1 fruit fly cellular context compared by ENCODE assay signal in genomic region chrX:21053099-21053715, dm6.
A peak's percentile ranks its signal among the peaks of the same experiment; 100 is the strongest.
TF ChIP-seq lines count a peak whose summit lies in the region.

No protein-coding gene starts in this region.

TF ChIP-seq in whole organism, embryonic, 481 proteins besides CTCF, POLR2A, EP300 and RAD21 (continued from another document and continues in another):
- TF ChIP-seq MBD-R2 (GFP tag; IDR thresholded peaks at IDR 0.05; lab: Robert Waterston, UW), result peak; percentile 62
- TF ChIP-seq jing (GFP tag; optimal IDR thresholded peaks at IDR 0.05; lab: Kevin White, UChicago), result no peak
- TF ChIP-seq dimm (GFP tag; IDR thresholded peaks at IDR 0.05; lab: Robert Waterston, UW), result no peak
- peak; percentile 70 for TF ChIP-seq CG10209 (GFP tag; optimal IDR thresholded peaks at IDR 0.05; lab: Kevin White, UChicago)
- TF ChIP-seq CG1792 (GFP tag; optimal IDR thresholded peaks at IDR 0.05; lab: Kevin White, UChicago), result peak; percentile 75
- TF ChIP-seq Hmx (GFP tag; optimal IDR thresholded peaks at IDR 0.05; lab: Kevin White, UChicago), result no peak
- TF ChIP-seq Sry-δ (GFP tag; optimal IDR thresholded peaks at IDR 0.05; lab: Kevin White, UChicago), result peak; percentile 96
- TF ChIP-seq az2 (GFP tag; optimal IDR thresholded peaks at IDR 0.05; lab: Kevin White, UChicago), result peak; percentile 47
- no peak for TF ChIP-seq CG15479 (GFP tag; optimal IDR thresholded peaks at IDR 0.05; lab: Kevin White, UChicago)
- TF ChIP-seq Drgx (GFP tag; IDR thresholded peaks at IDR 0.05; lab: Robert Waterston, UW), result peak; percentile 49; the same call in 1 of the 2 replicates
- peak; percentile 85 for TF ChIP-seq Dbx (GFP tag; IDR thresholded peaks at IDR 0.05; lab: Robert Waterston, UW)
- TF ChIP-seq Ets65A (GFP tag; lab: Kevin White, UChicago), result peak; percentile 96
- TF ChIP-seq slp2 (GFP tag; optimal IDR thresholded peaks at IDR 0.05; lab: Kevin White, UChicago), result peak; percentile 68
- no peak for TF ChIP-seq dan (GFP tag; IDR thresholded peaks at IDR 0.05; lab: Robert Waterston, UW)
- TF ChIP-seq CG12299 (tag; optimal IDR thresholded peaks at IDR 0.05; lab: Kevin White, UChicago), result peak; percentile 75
- peak; percentile 33; the same call in 1 of the 2 replicates for TF ChIP-seq aop (GFP tag; IDR thresholded peaks at IDR 0.05; lab: Robert Waterston, UW)
- TF ChIP-seq CG1233 (GFP tag; optimal IDR thresholded peaks at IDR 0.05; lab: Kevin White, UChicago), result peak; percentile 84
- peak; percentile 67 for TF ChIP-seq kni (GFP tag; optimal IDR thresholded peaks at IDR 0.05; lab: Kevin White, UChicago)
- TF ChIP-seq CG14965 (GFP tag; optimal IDR thresholded peaks at IDR 0.05; lab: Kevin White, UChicago; ENCODE audit: borderline replicate concordance), result peak; percentile 16
- peak; percentile 27 for TF ChIP-seq cato (GFP tag; optimal IDR thresholded peaks at IDR 0.05; lab: Kevin White, UChicago; ENCODE audit: borderline replicate concordance)
- peak; percentile 89 for TF ChIP-seq Rfx (GFP tag; IDR thresholded peaks at IDR 0.05; lab: Robert Waterston, UW)
- TF ChIP-seq ase (GFP tag; IDR thresholded peaks at IDR 0.05; lab: Robert Waterston, UW), result 0 out of 3 replicates have a peak, but pooled peaks have one; percentile 51
- peak; percentile 93 for TF ChIP-seq ci (GFP tag; IDR thresholded peaks at IDR 0.05; lab: Robert Waterston, UW)
- peak; percentile 72 for TF ChIP-seq lilli (GFP tag; optimal IDR thresholded peaks at IDR 0.05; lab: Kevin White, UChicago)
- peak; percentile 67 for TF ChIP-seq CG11696 (GFP tag; IDR thresholded peaks at IDR 0.05; lab: Robert Waterston, UW)
- TF ChIP-seq BEAF-32 (GFP tag; optimal IDR thresholded peaks at IDR 0.05; lab: Kevin White, UChicago), result peak; percentile 86
- peak; percentile 79 for TF ChIP-seq Mad (GFP tag; optimal IDR thresholded peaks at IDR 0.05; lab: Kevin White, UChicago)
- peak; percentile 77; the same call in 1 of the 2 replicates for TF ChIP-seq CG11085 (GFP tag; IDR thresholded peaks at IDR 0.05; lab: Robert Waterston, UW)
- TF ChIP-seq CG8359 (GFP tag; optimal IDR thresholded peaks at IDR 0.05; lab: Kevin White, UChicago; ENCODE audit: borderline replicate concordance), result peak; percentile 39
- TF ChIP-seq phol (tag; optimal IDR thresholded peaks at IDR 0.05; lab: Kevin White, UChicago), result peak; percentile 66
- peak; percentile 35 for TF ChIP-seq Dek (tag; optimal IDR thresholded peaks at IDR 0.05; lab: Kevin White, UChicago)
- peak; percentile 55; the same call in 1 of the 2 replicates for TF ChIP-seq CG4360 (GFP tag; IDR thresholded peaks at IDR 0.05; lab: Robert Waterston, UW)
- peak; percentile 90 for TF ChIP-seq her (GFP tag; optimal IDR thresholded peaks at IDR 0.05; lab: Kevin White, UChicago)
- TF ChIP-seq MESR4 (GFP tag; optimal IDR thresholded peaks at IDR 0.05; lab: Kevin White, UChicago), result peak; percentile 98
- peak; percentile 67 for TF ChIP-seq row (GFP tag; IDR thresholded peaks at IDR 0.05; lab: Robert Waterston, UW)
- TF ChIP-seq CG8388 (GFP tag; optimal IDR thresholded peaks at IDR 0.05; lab: Kevin White, UChicago), result peak; percentile 48
- TF ChIP-seq CG2678 (tag; optimal IDR thresholded peaks at IDR 0.05; lab: Kevin White, UChicago), result peak; percentile 60
- TF ChIP-seq CG15073 (GFP tag; optimal IDR thresholded peaks at IDR 0.05; lab: Kevin White, UChicago), result no peak
- no peak for TF ChIP-seq Dfd (GFP tag; optimal IDR thresholded peaks at IDR 0.05; lab: Kevin White, UChicago)
- peak; percentile 71 for TF ChIP-seq CG33213 (GFP tag; optimal IDR thresholded peaks at IDR 0.05; lab: Kevin White, UChicago)
- no peak; the same call in 1 of the 2 replicates for TF ChIP-seq sim (GFP tag; IDR thresholded peaks at IDR 0.05; lab: Robert Waterston, UW)
- TF ChIP-seq CG16863 (GFP tag; optimal IDR thresholded peaks at IDR 0.05; lab: Kevin White, UChicago), result peak; percentile 68
- peak; percentile 43 for TF ChIP-seq fd96Cb (tag; optimal IDR thresholded peaks at IDR 0.05; lab: Kevin White, UChicago)
- TF ChIP-seq ro (GFP tag; IDR thresholded peaks at IDR 0.05; lab: Robert Waterston, UW), result no peak
- TF ChIP-seq ranshi (GFP tag; IDR thresholded peaks at IDR 0.05; lab: Robert Waterston, UW), result peak; percentile 70
- TF ChIP-seq Hr78 (GFP tag; optimal IDR thresholded peaks at IDR 0.05; lab: Kevin White, UChicago), result peak in 1 of 2 experiments; percentile 24
- peak; percentile 70 for TF ChIP-seq H2.0 (GFP tag; IDR thresholded peaks at IDR 0.05; lab: Robert Waterston, UW)
- no peak for TF ChIP-seq prd (optimal IDR thresholded peaks at IDR 0.05; lab: Kevin White, UChicago)
- TF ChIP-seq prd (GFP tag; IDR thresholded peaks at IDR 0.05; lab: Robert Waterston, UW), result peak; percentile 61
- peak; percentile 72 for TF ChIP-seq org-1 (GFP tag; optimal IDR thresholded peaks at IDR 0.05; lab: Kevin White, UChicago)
- peak; percentile 57; the same call in 1 of the 2 replicates for TF ChIP-seq CG14441 (GFP tag; IDR thresholded peaks at IDR 0.05; lab: Robert Waterston, UW)
- TF ChIP-seq stc (GFP tag; IDR thresholded peaks at IDR 0.05; lab: Robert Waterston, UW), result peak; percentile 55; the same call in 1 of the 2 replicates
- peak; percentile 45 for TF ChIP-seq CG8290 (GFP tag; optimal IDR thresholded peaks at IDR 0.05; lab: Kevin White, UChicago)
- peak; percentile 46 to 94 for TF ChIP-seq CG8290 (tag; optimal IDR thresholded peaks at IDR 0.05; lab: Kevin White, UChicago)
- peak; percentile 47 for TF ChIP-seq Oli (tag; optimal IDR thresholded peaks at IDR 0.05; lab: Kevin White, UChicago)
- TF ChIP-seq CG13775 (GFP tag; optimal IDR thresholded peaks at IDR 0.05; lab: Kevin White, UChicago), result peak; percentile 82
- TF ChIP-seq hbn (GFP tag; IDR thresholded peaks at IDR 0.05; lab: Robert Waterston, UW; ENCODE audit: partially characterized antibody), result peak; percentile 66
- peak; percentile 42 for TF ChIP-seq zen (tag; optimal IDR thresholded peaks at IDR 0.05; lab: Kevin White, UChicago)
- TF ChIP-seq scrt (GFP tag; optimal IDR thresholded peaks at IDR 0.05; lab: Kevin White, UChicago), result peak; percentile 81
- peak; percentile 58 for TF ChIP-seq Jarid2 (GFP tag; optimal IDR thresholded peaks at IDR 0.05; lab: Kevin White, UChicago)
- TF ChIP-seq CG1647 (GFP tag; optimal IDR thresholded peaks at IDR 0.05; lab: Kevin White, UChicago), result peak; percentile 63
- peak; percentile 77 for TF ChIP-seq Dll (GFP tag; IDR thresholded peaks at IDR 0.05; lab: Robert Waterston, UW; ENCODE audit: partially characterized antibody)
- TF ChIP-seq CG13123 (GFP tag; optimal IDR thresholded peaks at IDR 0.05; lab: Kevin White, UChicago), result peak; percentile 42
- TF ChIP-seq NK7.1 (GFP tag; optimal IDR thresholded peaks at IDR 0.05; lab: Kevin White, UChicago), result peak; percentile 54
- peak; percentile 56 for TF ChIP-seq CG3065 (GFP tag; optimal IDR thresholded peaks at IDR 0.05; lab: Kevin White, UChicago)
- TF ChIP-seq tap (tag; optimal IDR thresholded peaks at IDR 0.05; lab: Kevin White, UChicago), result peak; percentile 55
- no peak for TF ChIP-seq Lim3 (GFP tag; IDR thresholded peaks at IDR 0.05; lab: Robert Waterston, UW)
- peak; percentile 61 for TF ChIP-seq E2f1 (GFP tag; IDR thresholded peaks at IDR 0.05; lab: Robert Waterston, UW)
- TF ChIP-seq vfl (GFP tag; optimal IDR thresholded peaks at IDR 0.05; lab: Kevin White, UChicago), result peak; percentile 47
- TF ChIP-seq corto (GFP tag; optimal IDR thresholded peaks at IDR 0.05; lab: Kevin White, UChicago), result no peak
- no peak for TF ChIP-seq D (optimal IDR thresholded peaks at IDR 0.05; lab: Kevin White, UChicago)
- peak; percentile 59 for TF ChIP-seq D (GFP tag; optimal IDR thresholded peaks at IDR 0.05; lab: Kevin White, UChicago)
- TF ChIP-seq CG18619 (GFP tag; optimal IDR thresholded peaks at IDR 0.05; lab: Kevin White, UChicago), result peak; percentile 83
- TF ChIP-seq NFAT (GFP tag; IDR thresholded peaks at IDR 0.05; lab: Robert Waterston, UW), result peak; percentile 85
- peak; percentile 33 for TF ChIP-seq fd102C (GFP tag; optimal IDR thresholded peaks at IDR 0.05; lab: Kevin White, UChicago)
- TF ChIP-seq Opbp (GFP tag; IDR thresholded peaks at IDR 0.05; lab: Robert Waterston, UW; ENCODE audit: partially characterized antibody), result peak; percentile 82
- peak; percentile 37; the same call in 1 of the 2 replicates for TF ChIP-seq CG31224 (GFP tag; IDR thresholded peaks at IDR 0.05; lab: Robert Waterston, UW)
- no peak for TF ChIP-seq Gsc (GFP tag; IDR thresholded peaks at IDR 0.05; lab: Robert Waterston, UW)
- TF ChIP-seq gcm (GFP tag; optimal IDR thresholded peaks at IDR 0.05; lab: Kevin White, UChicago), result peak; percentile 59
- TF ChIP-seq Lpt (GFP tag; optimal IDR thresholded peaks at IDR 0.05; lab: Kevin White, UChicago), result no peak
- peak; percentile 55 for TF ChIP-seq HLH54F (GFP tag; optimal IDR thresholded peaks at IDR 0.05; lab: Kevin White, UChicago)
- TF ChIP-seq sob (GFP tag; IDR thresholded peaks at IDR 0.05; lab: Robert Waterston, UW), result peak; percentile 75
- peak; percentile 86 for TF ChIP-seq schlank (tag; optimal IDR thresholded peaks at IDR 0.05; lab: Kevin White, UChicago)
- TF ChIP-seq CG16815 (GFP tag; optimal IDR thresholded peaks at IDR 0.05; lab: Kevin White, UChicago), result no peak
- peak; percentile 51 for TF ChIP-seq eyg (GFP tag; optimal IDR thresholded peaks at IDR 0.05; lab: Kevin White, UChicago)
- TF ChIP-seq CG3281 (GFP tag; optimal IDR thresholded peaks at IDR 0.05; lab: Kevin White, UChicago), result peak; percentile 88
- peak; percentile 49; the same call in 1 of the 2 replicates for TF ChIP-seq seq (GFP tag; IDR thresholded peaks at IDR 0.05; lab: Robert Waterston, UW)
- peak; percentile 32 for TF ChIP-seq CG10462 (GFP tag; optimal IDR thresholded peaks at IDR 0.05; lab: Kevin White, UChicago)
- peak; percentile 77 for TF ChIP-seq CG14014 (GFP tag; IDR thresholded peaks at IDR 0.05; lab: Robert Waterston, UW)
- peak; percentile 49 for TF ChIP-seq Myb (GFP tag; optimal IDR thresholded peaks at IDR 0.05; lab: Kevin White, UChicago)
- TF ChIP-seq mam (GFP tag; optimal IDR thresholded peaks at IDR 0.05; lab: Kevin White, UChicago), result peak; percentile 74
- peak; percentile 73 for TF ChIP-seq sna (GFP tag; IDR thresholded peaks at IDR 0.05; lab: Robert Waterston, UW; ENCODE audit: partially characterized antibody)
- TF ChIP-seq YL-1 (GFP tag; optimal IDR thresholded peaks at IDR 0.05; lab: Kevin White, UChicago), result peak; percentile 89
- TF ChIP-seq emc (GFP tag; optimal IDR thresholded peaks at IDR 0.05; lab: Kevin White, UChicago), result peak; percentile 61
- no peak for TF ChIP-seq kay (GFP tag; optimal IDR thresholded peaks at IDR 0.05; lab: Kevin White, UChicago)
- TF ChIP-seq H15 (GFP tag; IDR thresholded peaks at IDR 0.05; lab: Robert Waterston, UW), result 0 out of 3 replicates have a peak, but pooled peaks have one; percentile 39
- no peak for TF ChIP-seq yki (optimal IDR thresholded peaks at IDR 0.05; lab: Kevin White, UChicago)
- TF ChIP-seq vvl (GFP tag; IDR thresholded peaks at IDR 0.05; lab: Robert Waterston, UW), result peak; percentile 86
- peak; percentile 37; the same call in 1 of the 2 replicates for TF ChIP-seq CG32767 (GFP tag; IDR thresholded peaks at IDR 0.05; lab: Robert Waterston, UW)
- TF ChIP-seq sd (tag; optimal IDR thresholded peaks at IDR 0.05; lab: Kevin White, UChicago), result peak; percentile 43
- peak; percentile 83 for TF ChIP-seq CG6791 (GFP tag; IDR thresholded peaks at IDR 0.05; lab: Robert Waterston, UW; ENCODE audit: partially characterized antibody)
- TF ChIP-seq CG34376 (GFP tag; optimal IDR thresholded peaks at IDR 0.05; lab: Kevin White, UChicago), result peak; percentile 90
- TF ChIP-seq CG30020 (tag; optimal IDR thresholded peaks at IDR 0.05; lab: Kevin White, UChicago), result peak; percentile 29
- peak; percentile 53 for TF ChIP-seq gem (tag; optimal IDR thresholded peaks at IDR 0.05; lab: Kevin White, UChicago)
- peak; percentile 59 to 62 for TF ChIP-seq Pdp1 (GFP tag; optimal IDR thresholded peaks at IDR 0.05; lab: Kevin White, UChicago)
- peak; percentile 80 for TF ChIP-seq CG14860 (GFP tag; IDR thresholded peaks at IDR 0.05; lab: Robert Waterston, UW; ENCODE audit: partially characterized antibody)
- peak; percentile 70 for TF ChIP-seq CG7839 (tag; optimal IDR thresholded peaks at IDR 0.05; lab: Kevin White, UChicago)
- TF ChIP-seq CG6175 (GFP tag; IDR thresholded peaks at IDR 0.05; lab: Robert Waterston, UW), result peak; percentile 40; the same call in 1 of the 3 replicates
- TF ChIP-seq crc (GFP tag; optimal IDR thresholded peaks at IDR 0.05; lab: Kevin White, UChicago), result peak; percentile 22
- peak; percentile 45 for TF ChIP-seq CG8765 (GFP tag; IDR thresholded peaks at IDR 0.05; lab: Robert Waterston, UW)
- TF ChIP-seq CG30431 (GFP tag; optimal IDR thresholded peaks at IDR 0.05; lab: Kevin White, UChicago), result peak; percentile 50
- TF ChIP-seq Hr51 (GFP tag; optimal IDR thresholded peaks at IDR 0.05; lab: Kevin White, UChicago), result peak; percentile 55 to 69
- TF ChIP-seq CG11504 (tag; optimal IDR thresholded peaks at IDR 0.05; lab: Kevin White, UChicago), result peak; percentile 59
- TF ChIP-seq CG10274 (GFP tag; optimal IDR thresholded peaks at IDR 0.05; lab: Kevin White, UChicago), result peak; percentile 72
- no peak for TF ChIP-seq pros (GFP tag; optimal IDR thresholded peaks at IDR 0.05; lab: Kevin White, UChicago)
- no peak for TF ChIP-seq sc (optimal IDR thresholded peaks at IDR 0.05; lab: Kevin White, UChicago)
- peak; percentile 18 for TF ChIP-seq sc (GFP tag; optimal IDR thresholded peaks at IDR 0.05; lab: Kevin White, UChicago)
- peak; percentile 78 for TF ChIP-seq disco-r (GFP tag; optimal IDR thresholded peaks at IDR 0.05; lab: Kevin White, UChicago)
- peak; percentile 58 for TF ChIP-seq CG5180 (GFP tag; optimal IDR thresholded peaks at IDR 0.05; lab: Kevin White, UChicago)
- peak; percentile 63 for TF ChIP-seq Six4 (GFP tag; optimal IDR thresholded peaks at IDR 0.05; lab: Kevin White, UChicago)
- TF ChIP-seq al (GFP tag; IDR thresholded peaks at IDR 0.05; lab: Robert Waterston, UW), result peak; percentile 48; the same call in 1 of the 2 replicates
- peak; percentile 87 for TF ChIP-seq ash1 (GFP tag; optimal IDR thresholded peaks at IDR 0.05; lab: Kevin White, UChicago)
- TF ChIP-seq Bdp1 (GFP tag; optimal IDR thresholded peaks at IDR 0.05; lab: Kevin White, UChicago), result peak; percentile 51
- TF ChIP-seq CG17359 (tag; optimal IDR thresholded peaks at IDR 0.05; lab: Kevin White, UChicago), result peak; percentile 70
- TF ChIP-seq Asciz (GFP tag; optimal IDR thresholded peaks at IDR 0.05; lab: Kevin White, UChicago), result peak; percentile 72
- TF ChIP-seq Dip3 (GFP tag; optimal IDR thresholded peaks at IDR 0.05; lab: Kevin White, UChicago), result peak; percentile 58
- TF ChIP-seq Ets97D (GFP tag; optimal IDR thresholded peaks at IDR 0.05; lab: Kevin White, UChicago), result peak; percentile 98
- peak; percentile 60 for TF ChIP-seq salm (tag; optimal IDR thresholded peaks at IDR 0.05; lab: Kevin White, UChicago)
- TF ChIP-seq z (GFP tag; IDR thresholded peaks at IDR 0.05; lab: Robert Waterston, UW), result no peak
